Fruit fly (Drosophila melanogaster) whole organism, prepupa: Measurements from ENCODE around the gene CG15144.

Source experiments
- Blimp-1 ChIP-seq: fragments of 200-800 bp; sonication (Bioruptor generic); optimal IDR thresholded peaks from 3 replicates; lab custom pipeline; 2017; ENCODE audit warnings: missing biosample characterization, missing genetic modification characterization, mild to moderate bottlenecking, moderate library complexity, missing genetic modification reagents
- CG10669 ChIP-seq: fragments of 200-800 bp; sonication (Bioruptor generic); optimal IDR thresholded peaks from 3 replicates; lab custom pipeline; 2018; ENCODE audit warnings: missing biosample characterization, mild to moderate bottlenecking, missing genetic modification characterization, moderate library complexity
- CG11762 ChIP-seq: fragments of 200-800 bp; sonication (Bioruptor generic); optimal IDR thresholded peaks from 3 replicates; lab custom pipeline; 2016; ENCODE audit warnings: missing biosample characterization, missing genetic modification characterization; ENCODE audit not compliant: insufficient read depth
- CG11902 ChIP-seq: fragments of 200-800 bp; sonication (Bioruptor generic); optimal IDR thresholded peaks from 3 replicates; lab custom pipeline; 2016; ENCODE audit warnings: missing biosample characterization, missing genetic modification characterization
- CG15336 ChIP-seq: fragments of 200-800 bp; sonication (Bioruptor generic); IDR thresholded peaks from 2 replicates; pipeline ENCODE4 v1.3.6; 2022; ENCODE audit warnings: missing biosample characterization, missing genetic modification characterization
- CG1621 ChIP-seq: fragments of 200-800 bp; sonication (Bioruptor generic); optimal IDR thresholded peaks from 3 replicates; lab custom pipeline; 2018; ENCODE audit warnings: missing biosample characterization, mild to moderate bottlenecking, missing genetic modification characterization
- CG16779 ChIP-seq: fragments of 200-800 bp; sonication (Bioruptor generic); optimal IDR thresholded peaks from 3 replicates; lab custom pipeline; 2017; ENCODE audit warnings: missing biosample characterization, mild to moderate bottlenecking, missing genetic modification characterization
- CG3032 ChIP-seq: fragments of 200-800 bp; optimal IDR thresholded peaks from 2 replicates; lab custom pipeline; 2019; ENCODE audit warnings: missing biosample characterization, mild to moderate bottlenecking, missing genetic modification characterization, moderate library complexity
- CG31627 ChIP-seq: fragments of 200-800 bp; sonication (Bioruptor generic); optimal IDR thresholded peaks from 3 replicates; lab custom pipeline; 2016; ENCODE audit warnings: missing biosample characterization, missing genetic modification characterization
- CG32006 ChIP-seq: fragments of 200-800 bp; sonication (Bioruptor generic); optimal IDR thresholded peaks from 3 replicates; lab custom pipeline; 2017; ENCODE audit warnings: missing biosample characterization, mild to moderate bottlenecking, missing genetic modification characterization
- CG34406 ChIP-seq: fragments of 200-800 bp; sonication (Bioruptor generic); optimal IDR thresholded peaks from 3 replicates; lab custom pipeline; 2016; ENCODE audit warnings: missing biosample characterization, missing genetic modification characterization
- CG3919 ChIP-seq: fragments of 200-800 bp; sonication (Bioruptor generic); optimal IDR thresholded peaks from 3 replicates; lab custom pipeline; 2016; ENCODE audit warnings: missing biosample characterization, missing genetic modification characterization
- CG4318 ChIP-seq: fragments of 200-800 bp; sonication (Bioruptor generic); optimal IDR thresholded peaks from 3 replicates; lab custom pipeline; 2017; ENCODE audit warnings: missing biosample characterization, mild to moderate bottlenecking, missing genetic modification characterization
- CG6163 ChIP-seq: fragments of 200-800 bp; sonication (Bioruptor generic); IDR thresholded peaks from 3 replicates; pipeline ENCODE4 v1.3.6; 2022; ENCODE audit warnings: missing biosample characterization, missing genetic modification characterization
- CG6276 ChIP-seq: fragments of 200-800 bp; sonication (Bioruptor generic); optimal IDR thresholded peaks from 2 replicates; lab custom pipeline; 2017; ENCODE audit warnings: missing biosample characterization, mild to moderate bottlenecking, missing genetic modification characterization
- CG6792 ChIP-seq: fragments of 200-800 bp; sonication (Bioruptor generic); optimal IDR thresholded peaks from 3 replicates; lab custom pipeline; 2016; ENCODE audit warnings: missing biosample characterization, missing genetic modification characterization
- CG6854 ChIP-seq: fragments of 200-800 bp; sonication (Bioruptor generic); optimal IDR thresholded peaks from 2 replicates; lab custom pipeline; 2017; ENCODE audit warnings: missing biosample characterization, mild to moderate bottlenecking, missing genetic modification characterization
- CG7368 ChIP-seq: fragments of 200-800 bp; sonication (Bioruptor generic); optimal IDR thresholded peaks from 3 replicates; lab custom pipeline; 2016; ENCODE audit warnings: missing biosample characterization, missing genetic modification characterization
- CG8319 ChIP-seq: fragments of 200-800 bp; sonication (Bioruptor generic); optimal IDR thresholded peaks from 3 replicates; lab custom pipeline; 2016; ENCODE audit warnings: missing biosample characterization, missing genetic modification characterization
- CG9139 ChIP-seq: fragments of 200-800 bp; sonication (Bioruptor generic); optimal IDR thresholded peaks from 3 replicates; lab custom pipeline; 2017; ENCODE audit warnings: missing biosample characterization, mild to moderate bottlenecking, missing genetic modification characterization
- Eip75B ChIP-seq: fragments of 200-800 bp; sonication (Bioruptor generic); optimal IDR thresholded peaks from 3 replicates; lab custom pipeline; 2016; ENCODE audit warnings: missing biosample characterization, missing genetic modification characterization
- Eip78C ChIP-seq: fragments of 200-800 bp; sonication (Bioruptor generic); peaks from one replicate; lab custom pipeline; 2016; ENCODE audit warnings: missing biosample characterization, missing genetic modification characterization
- Eip93F ChIP-seq: fragments of 200-800 bp; sonication (Bioruptor generic); optimal IDR thresholded peaks from 2 replicates; lab custom pipeline; 2016; ENCODE audit warnings: missing biosample characterization, mild to moderate bottlenecking, missing genetic modification characterization
- Ets21C ChIP-seq: fragments of 200-800 bp; sonication (Bioruptor generic); optimal IDR thresholded peaks from 3 replicates; lab custom pipeline; 2016; ENCODE audit warnings: missing biosample characterization, missing genetic modification characterization
- Ets96B ChIP-seq: fragments of 200-800 bp; optimal IDR thresholded peaks from 2 replicates; lab custom pipeline; 2019; ENCODE audit warnings: missing biosample characterization, mild to moderate bottlenecking, missing genetic modification characterization, moderate library complexity
- Gug ChIP-seq: fragments of 200-800 bp; sonication (Bioruptor generic); IDR thresholded peaks from 2 replicates; pipeline ENCODE4 v1.3.6; 2022; ENCODE audit warnings: missing biosample characterization, missing genetic modification characterization
- Hr4 ChIP-seq: fragments of 200-800 bp; sonication (Bioruptor generic); optimal IDR thresholded peaks from 3 replicates; lab custom pipeline; 2016; ENCODE audit warnings: missing biosample characterization, missing genetic modification characterization
- Lpt ChIP-seq: fragments of 200-800 bp; sonication (Bioruptor generic); optimal IDR thresholded peaks from 3 replicates; lab custom pipeline; 2016; ENCODE audit warnings: missing biosample characterization, missing genetic modification characterization
- Met ChIP-seq: fragments of 200-800 bp; sonication (Bioruptor generic); optimal IDR thresholded peaks from 3 replicates; lab custom pipeline; 2016; ENCODE audit warnings: missing biosample characterization, missing genetic modification characterization
- Smox ChIP-seq: fragments of 200-800 bp; sonication (Bioruptor generic); optimal IDR thresholded peaks from 3 replicates; lab custom pipeline; 2016; ENCODE audit warnings: missing biosample characterization, missing genetic modification characterization
- Sox15 ChIP-seq: fragments of 200-800 bp; sonication (Bioruptor generic); optimal IDR thresholded peaks from 3 replicates; lab custom pipeline; 2016; ENCODE audit warnings: missing biosample characterization, missing genetic modification characterization
- achi ChIP-seq: fragments of 200-800 bp; sonication (Bioruptor generic); optimal IDR thresholded peaks from 3 replicates; lab custom pipeline; 2016; ENCODE audit warnings: missing biosample characterization, missing genetic modification characterization
- acj6 ChIP-seq: fragments of 200-800 bp; sonication (Bioruptor generic); optimal IDR thresholded peaks from 3 replicates; lab custom pipeline; 2016; ENCODE audit warnings: missing biosample characterization, missing genetic modification characterization
- cyc ChIP-seq: fragments of 200-800 bp; sonication (Bioruptor generic); optimal IDR thresholded peaks from 3 replicates; lab custom pipeline; 2016; ENCODE audit warnings: missing biosample characterization, missing genetic modification characterization
- dac ChIP-seq: fragments of 200-800 bp; sonication (Bioruptor generic); optimal IDR thresholded peaks from 2 replicates; lab custom pipeline; 2017; ENCODE audit warnings: missing biosample characterization, mild to moderate bottlenecking, missing genetic modification characterization
- dsx ChIP-seq: fragments of 200-800 bp; optimal IDR thresholded peaks from 3 replicates; lab custom pipeline; 2019; ENCODE audit warnings: missing biosample characterization, mild to moderate bottlenecking, missing genetic modification characterization, moderate library complexity; ENCODE audit not compliant: poor library complexity, severe bottlenecking
- esn ChIP-seq: fragments of 200-800 bp; sonication (Bioruptor generic); optimal IDR thresholded peaks from 2 replicates; lab custom pipeline; 2016; ENCODE audit warnings: missing biosample characterization, mild to moderate bottlenecking, missing genetic modification characterization, moderate library complexity
- fd59A ChIP-seq: fragments of 200-800 bp; sonication (Bioruptor generic); optimal IDR thresholded peaks from 2 replicates; lab custom pipeline; 2017; ENCODE audit warnings: missing biosample characterization, mild to moderate bottlenecking, missing genetic modification characterization, missing genetic modification reagents
- fd85E ChIP-seq: fragments of 200-800 bp; sonication (Bioruptor generic); optimal IDR thresholded peaks from 3 replicates; lab custom pipeline; 2016; ENCODE audit warnings: missing biosample characterization, missing genetic modification characterization
- fkh ChIP-seq: fragments of 200-800 bp; sonication (Bioruptor generic); optimal IDR thresholded peaks from 3 replicates; lab custom pipeline; 2017; ENCODE audit warnings: missing biosample characterization, mild to moderate bottlenecking, missing genetic modification characterization, moderate library complexity
- lz ChIP-seq: fragments of 200-800 bp; sonication (Bioruptor generic); optimal IDR thresholded peaks from 3 replicates; lab custom pipeline; 2016; ENCODE audit warnings: missing biosample characterization, missing genetic modification characterization
- net ChIP-seq: fragments of 200-800 bp; sonication (Bioruptor generic); optimal IDR thresholded peaks from 3 replicates; lab custom pipeline; 2016; ENCODE audit warnings: missing biosample characterization, missing genetic modification characterization
- pdm3 ChIP-seq: fragments of 200-800 bp; sonication (Bioruptor generic); optimal IDR thresholded peaks from 3 replicates; lab custom pipeline; 2016; ENCODE audit warnings: missing biosample characterization, missing genetic modification characterization
- salr ChIP-seq, 2 experiments: fragments of 200-800 bp; sonication (Bioruptor generic); optimal IDR thresholded peaks; 3 replicates each; lab custom pipeline; 2016 to 2018; ENCODE audit warnings: missing biosample characterization in 2 of 2, missing genetic modification characterization in 2 of 2, mild to moderate bottlenecking in 1 of 2
- ss ChIP-seq, 2 experiments: fragments of 200-800 bp; sonication (Bioruptor generic); optimal IDR thresholded peaks; 2 replicates in 1 of 2; 3 replicates in 1 of 2; lab custom pipeline; 2017 to 2018; ENCODE audit warnings: mild to moderate bottlenecking in 2 of 2, missing biosample characterization in 2 of 2, missing genetic modification characterization in 2 of 2, moderate library complexity in 1 of 2
- svp ChIP-seq: fragments of 200-800 bp; sonication (Bioruptor generic); peaks from one replicate; lab custom pipeline; 2016; ENCODE audit warnings: missing biosample characterization, missing genetic modification characterization
- topi ChIP-seq: fragments of 200-800 bp; sonication (Bioruptor generic); optimal IDR thresholded peaks from 3 replicates; lab custom pipeline; 2016; ENCODE audit warnings: missing biosample characterization, missing genetic modification characterization
- vri ChIP-seq: fragments of 200-800 bp; sonication (Bioruptor generic); optimal IDR thresholded peaks from 3 replicates; lab custom pipeline; 2016; ENCODE audit warnings: missing biosample characterization, mild to moderate bottlenecking, missing genetic modification characterization

The CG15144 gene

dm6 chr2L:17484174-17484573 lies 44.7 kb downstream of the CG15144 start, which contains the start of the genes GCS2beta and CG5131 (continued):
- peak; percentile 93 for TF ChIP-seq lz
- peak; percentile 52 for TF ChIP-seq CG16779 (tag; lab: Kevin White, UChicago)
- TF ChIP-seq cyc, result peak; percentile 96
- TF ChIP-seq CG3032 (tag; lab: Kevin White, UChicago), result peak; percentile 87
- TF ChIP-seq CG1621, result peak; percentile 86
- no peak for TF ChIP-seq Eip93F (GFP tag; lab: Kevin White, UChicago)
- peak; percentile 93 for TF ChIP-seq esn
- TF ChIP-seq Smox (GFP tag; lab: Kevin White, UChicago), result peak; percentile 90
- TF ChIP-seq, all 60 proteins: peak for 56

dm6 chr2L:17480943-17481580 lies 47.9 kb downstream of the CG15144 start, which contains the start of the genes fws and Lamtor3:
Gene fws (minus strand): TSS chr2L:17481029.
Gene Lamtor3 (plus strand): TSS chr2L:17481231.
- TF ChIP-seq fkh, result peak; percentile 95
- TF ChIP-seq lz, result peak; percentile 98
- TF ChIP-seq Hr4 (GFP tag; lab: Kevin White, UChicago), result peak; percentile 98
- TF ChIP-seq acj6 (GFP tag; lab: Kevin White, UChicago), result peak; percentile 99
- TF ChIP-seq Gug (GFP tag; lab: Robert Waterston, UW), result peak; percentile 99
- TF ChIP-seq CG10669 (GFP tag; lab: Kevin White, UChicago), result peak; percentile 99
- TF ChIP-seq Sox15 (GFP tag; lab: Kevin White, UChicago), result peak; percentile 99
- peak; percentile 100 for TF ChIP-seq CG32006
- TF ChIP-seq CG6276 (GFP tag; lab: Kevin White, UChicago), result peak; percentile 99
- peak; percentile 98 for TF ChIP-seq topi
- TF ChIP-seq dac (GFP tag; lab: Kevin White, UChicago), result peak; percentile 99
- TF ChIP-seq Ets21C (GFP tag; lab: Kevin White, UChicago), result peak; percentile 92
- TF ChIP-seq Eip78C, result peak; percentile 99
- TF ChIP-seq pdm3 (GFP tag; lab: Kevin White, UChicago), result peak; percentile 97
- peak; percentile 87 to 93 for TF ChIP-seq ss (GFP tag; optimal IDR thresholded peaks at IDR 0.05; lab: Kevin White, UChicago)
- peak; percentile 94 for TF ChIP-seq Eip75B (GFP tag; lab: Kevin White, UChicago)
- peak; percentile 99 for TF ChIP-seq Lpt
- peak; percentile 98 for TF ChIP-seq Met
- TF ChIP-seq Blimp-1 (GFP tag; lab: Kevin White, UChicago), result peak; percentile 94
- peak; percentile 100 for TF ChIP-seq CG6163
- TF ChIP-seq Ets96B (tag; lab: Kevin White, UChicago), result peak; percentile 99
- peak; percentile 93 for TF ChIP-seq fd85E (GFP tag; lab: Kevin White, UChicago)
- peak; percentile 96 for TF ChIP-seq Smox (GFP tag; lab: Kevin White, UChicago)
- peak; percentile 99 for TF ChIP-seq achi (GFP tag; lab: Kevin White, UChicago)
- peak; percentile 99 for TF ChIP-seq CG34406
- TF ChIP-seq CG6792 (GFP tag; lab: Kevin White, UChicago), result peak; percentile 98
- TF ChIP-seq CG9139 (GFP tag; lab: Kevin White, UChicago), result peak; percentile 94
- peak; percentile 96 for TF ChIP-seq CG6854 (GFP tag; lab: Kevin White, UChicago)
- TF ChIP-seq CG3919 (GFP tag; lab: Kevin White, UChicago), result peak; percentile 99
- TF ChIP-seq fd59A, result peak; percentile 96
- peak; percentile 99 for TF ChIP-seq CG4318
- peak; percentile 97 for TF ChIP-seq svp (GFP tag; lab: Kevin White, UChicago)
- peak; percentile 98 for TF ChIP-seq CG7368 (GFP tag; lab: Kevin White, UChicago)
- TF ChIP-seq CG11762 (GFP tag; lab: Kevin White, UChicago), result peak; percentile 98
- TF ChIP-seq CG11902 (GFP tag; lab: Kevin White, UChicago), result peak; percentile 98
- peak; percentile 94 to 98 for TF ChIP-seq salr (GFP tag; optimal IDR thresholded peaks at IDR 0.05; lab: Kevin White, UChicago)
- peak; percentile 97 for TF ChIP-seq dsx
- TF ChIP-seq CG15336 (GFP tag; lab: Robert Waterston, UW), result peak; percentile 99
- TF ChIP-seq CG31627 (GFP tag; lab: Kevin White, UChicago), result peak; percentile 97
- peak; percentile 89 for TF ChIP-seq Eip93F (GFP tag; lab: Kevin White, UChicago)
- peak; percentile 95 for TF ChIP-seq CG16779 (tag; lab: Kevin White, UChicago)
- peak; percentile 98 for TF ChIP-seq CG8319 (GFP tag; lab: Kevin White, UChicago)
- TF ChIP-seq net (GFP tag; lab: Kevin White, UChicago), result peak; percentile 98
- peak; percentile 95 for TF ChIP-seq vri
